Worm (Caenorhabditis elegans) whole organism, L3 larva: ENCODE data around the gene srv-1.

ENCODE experiments used
- ama-1 ChIP-seq: fragments of 150-350 bp; optimal IDR thresholded peaks from 2 replicates; lab custom pipeline; 2018
- ceh-82 ChIP-seq: fragments of 150-350 bp; optimal IDR thresholded peaks from 2 replicates; lab custom pipeline; 2014; ENCODE audit warnings: missing biosample characterization, missing genetic modification characterization
- mdl-1 ChIP-seq: fragments of 150-350 bp; optimal IDR thresholded peaks from 2 replicates; lab custom pipeline; 2014; ENCODE audit warnings: missing biosample characterization, missing genetic modification characterization
- nfya-1 ChIP-seq: sonication (generic microtip); optimal IDR thresholded peaks from 2 replicates; lab custom pipeline; 2017; ENCODE audit warnings: missing genetic modification characterization, mild to moderate bottlenecking, missing compliant biosample characterization, antibody characterized with exemption, moderate library complexity; ENCODE audit not compliant: insufficient read depth
- nhr-12 ChIP-seq: fragments of 150-350 bp; optimal IDR thresholded peaks from 2 replicates; lab custom pipeline; 2014; ENCODE audit warnings: missing biosample characterization, missing genetic modification characterization
- nhr-237 ChIP-seq: fragments of 150-350 bp; optimal IDR thresholded peaks from 2 replicates; lab custom pipeline; 2014; ENCODE audit warnings: missing biosample characterization, missing genetic modification characterization
- nhr-28 ChIP-seq: fragments of 150-350 bp; optimal IDR thresholded peaks from 2 replicates; lab custom pipeline; 2014; ENCODE audit warnings: missing biosample characterization, missing genetic modification characterization
- nhr-43 ChIP-seq: sonication (generic microtip); optimal IDR thresholded peaks from 2 replicates; lab custom pipeline; 2016; ENCODE audit warnings: mild to moderate bottlenecking, missing genetic modification characterization, missing compliant biosample characterization; ENCODE audit not compliant: poor library complexity, severe bottlenecking
- skn-1 ChIP-seq: fragments of 150-350 bp; optimal IDR thresholded peaks from 2 replicates; lab custom pipeline; 2014; ENCODE audit warnings: missing biosample characterization, missing genetic modification characterization
- ztf-4 ChIP-seq: fragments of 150-350 bp; optimal IDR thresholded peaks from 2 replicates; lab custom pipeline; 2014; ENCODE audit warnings: missing biosample characterization, missing genetic modification characterization

- no peak for TF ChIP-seq skn-1
- no peak for TF ChIP-seq nhr-28 (tag; lab: Kevin White, UChicago)
- TF ChIP-seq nfya-1, result peak; percentile 41
- no peak for TF ChIP-seq nhr-43 (tag; lab: Kevin White, UChicago)
- TF ChIP-seq mdl-1 (tag; lab: Kevin White, UChicago), result no peak
- no peak for TF ChIP-seq nhr-12 (tag; lab: Kevin White, UChicago)
- no peak for TF ChIP-seq ztf-4 (tag; lab: Kevin White, UChicago)
- no peak for TF ChIP-seq ama-1 (lab: Kevin White, UChicago)
- TF ChIP-seq ceh-82 (tag; lab: Kevin White, UChicago), result no peak
- TF ChIP-seq nhr-237 (tag; lab: Kevin White, UChicago), result no peak
These were observed 20.9 kb downstream of the srv-1 start for ce11 chrIII:6871067-6871466.
